Fruit fly (Drosophila melanogaster): ENCODE data around the gene vret.

The vret gene

dm6 chr3R:22745432-22745831, at the start of gene vret, which contains the start of gene HP1c:
Gene vret (minus strand): TSS chr3R:22745581.
Gene HP1c (plus strand): TSS chr3R:22745620.
- no peak for TF ChIP-seq CG6792 (GFP tag; optimal IDR thresholded peaks at IDR 0.05)
- TF ChIP-seq Gug (GFP tag; IDR thresholded peaks at IDR 0.05), result no peak
- no peak for TF ChIP-seq Met (GFP tag; optimal IDR thresholded peaks at IDR 0.05)
- TF ChIP-seq dsx (GFP tag; optimal IDR thresholded peaks at IDR 0.05; ENCODE audit: poor library complexity, severe bottlenecking), result no peak
- no peak for TF ChIP-seq CG8319 (GFP tag; optimal IDR thresholded peaks at IDR 0.05)
- TF ChIP-seq Lpt (GFP tag; optimal IDR thresholded peaks at IDR 0.05), result no peak
- TF ChIP-seq pdm3 (GFP tag; optimal IDR thresholded peaks at IDR 0.05), result no peak
- TF ChIP-seq CG11902 (GFP tag; optimal IDR thresholded peaks at IDR 0.05), result no peak
- TF ChIP-seq Sox14 (GFP tag; optimal IDR thresholded peaks at IDR 0.05), result no peak
- TF ChIP-seq Sox102F (GFP tag; optimal IDR thresholded peaks at IDR 0.05), result no peak
- TF ChIP-seq CG8119 (GFP tag; IDR thresholded peaks at IDR 0.05), result no peak
- TF ChIP-seq CG4318 (GFP tag; optimal IDR thresholded peaks at IDR 0.05), result no peak
- no peak for TF ChIP-seq Sox15 (GFP tag; optimal IDR thresholded peaks at IDR 0.05)
- TF ChIP-seq svp (GFP tag), result no peak
- no peak for TF ChIP-seq achi (GFP tag; optimal IDR thresholded peaks at IDR 0.05)
- no peak for TF ChIP-seq Smox (GFP tag; optimal IDR thresholded peaks at IDR 0.05)
- no peak for TF ChIP-seq CG16779 (tag; optimal IDR thresholded peaks at IDR 0.05)

DNA sequence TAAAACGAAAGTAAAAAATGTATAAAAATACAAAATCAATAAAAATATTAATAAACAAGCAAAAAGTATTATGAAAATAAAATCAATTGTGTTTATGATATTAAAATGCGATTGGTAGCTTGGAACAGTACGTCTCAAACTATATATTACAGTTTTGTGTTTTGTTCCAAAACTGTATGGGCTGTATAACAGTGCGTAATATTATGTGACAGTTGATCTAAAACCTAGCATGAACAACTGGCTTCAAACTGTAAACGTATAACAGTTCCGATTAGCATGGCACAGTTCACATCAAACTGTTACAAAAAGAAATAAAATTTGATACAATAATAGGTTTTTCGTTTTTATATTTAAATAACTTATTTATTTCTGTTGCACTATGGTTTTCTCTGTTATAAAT, 48.6 kb upstream of the vret start:
- TF ChIP-seq svp (GFP tag), result peak; percentile 27
- TF ChIP-seq Met (GFP tag; optimal IDR thresholded peaks at IDR 0.05), result no peak

DNA sequence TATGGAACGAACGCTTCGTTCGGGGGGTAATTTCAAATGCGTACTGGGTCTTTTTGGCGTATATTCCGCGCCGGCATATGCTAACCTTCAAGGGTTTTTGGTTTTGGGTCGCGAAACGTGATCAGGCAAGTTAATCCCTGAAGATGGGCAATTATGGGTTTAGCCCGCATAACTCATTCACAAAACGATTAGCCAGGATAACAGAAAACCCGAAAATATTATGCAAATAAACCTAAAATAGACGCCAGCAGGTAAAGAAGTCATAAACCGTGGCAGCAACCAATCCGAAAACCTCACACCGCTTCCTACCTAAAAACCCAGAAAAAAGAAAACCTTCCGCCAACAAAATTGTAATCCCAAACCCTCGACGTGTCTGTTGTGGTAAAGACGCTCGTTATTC, 43.7 kb upstream of the vret start:
- TF ChIP-seq net (GFP tag; optimal IDR thresholded peaks at IDR 0.05) (no peak), Ets96B (tag; optimal IDR thresholded peaks at IDR 0.05) (no peak)

DNA sequence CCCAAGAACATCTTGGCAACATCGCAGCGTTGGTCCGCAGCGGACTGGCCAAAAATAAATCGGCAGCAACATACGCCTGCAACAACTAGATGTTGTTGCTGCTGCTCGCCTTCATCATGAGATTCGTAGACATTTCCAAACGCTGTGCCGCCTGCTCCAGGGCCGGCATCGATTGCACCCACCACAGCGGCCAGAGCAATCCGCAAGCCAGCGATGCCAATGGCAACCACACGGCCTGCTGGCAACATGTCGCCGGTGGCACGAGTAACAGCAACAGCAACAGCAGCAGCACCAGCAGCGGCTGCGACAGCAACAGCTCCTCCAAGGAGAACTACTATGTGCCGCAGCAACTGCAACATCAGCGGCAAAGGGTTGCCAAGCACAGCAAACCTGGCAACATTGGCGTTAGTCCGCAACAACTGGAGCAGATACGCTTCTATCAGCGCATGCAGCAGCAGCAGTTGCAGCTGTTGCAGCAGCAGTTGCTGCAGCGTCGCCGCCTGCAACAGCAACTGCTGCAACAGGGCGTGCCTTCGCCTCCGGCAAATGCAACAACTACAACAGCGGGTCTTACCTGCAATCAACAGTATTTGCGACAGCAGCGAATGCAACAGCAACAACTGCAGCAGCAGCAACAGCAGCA, 39.4 kb upstream of the vret start:
- TF ChIP-seq Blimp-1 (GFP tag; optimal IDR thresholded peaks at IDR 0.05) (no peak), CG10631 (GFP tag; optimal IDR thresholded peaks at IDR 0.05) (no peak), CG3919 (GFP tag; optimal IDR thresholded peaks at IDR 0.05) (peak; percentile 79)

dm6 chr3R:22781412-22781811, 36.0 kb upstream of the vret start:
- TF ChIP-seq CG8319 (GFP tag; optimal IDR thresholded peaks at IDR 0.05), result no peak
- TF ChIP-seq pdm3 (GFP tag; optimal IDR thresholded peaks at IDR 0.05), result peak; percentile 11
- TF ChIP-seq CG6808 (GFP tag; optimal IDR thresholded peaks at IDR 0.05), result no peak
- peak; percentile 7 for TF ChIP-seq CG6792 (GFP tag; optimal IDR thresholded peaks at IDR 0.05)
- peak; percentile 73 for TF ChIP-seq CG8119 (GFP tag; IDR thresholded peaks at IDR 0.05)
- peak; percentile 35 for TF ChIP-seq Sox14 (GFP tag; optimal IDR thresholded peaks at IDR 0.05)
- peak; percentile 78; the same call in 2 of the 3 replicates for TF ChIP-seq eg (GFP tag; IDR thresholded peaks at IDR 0.05)
- TF ChIP-seq Sox15 (GFP tag; optimal IDR thresholded peaks at IDR 0.05), result no peak
- TF ChIP-seq Ets96B (tag; optimal IDR thresholded peaks at IDR 0.05), result peak; percentile 7
- TF ChIP-seq CG11294 (GFP tag; IDR thresholded peaks at IDR 0.05), result peak; percentile 59; the same call in 1 of the 2 replicates
- TF ChIP-seq CG6276 (GFP tag; optimal IDR thresholded peaks at IDR 0.05), result peak; percentile 54
- TF ChIP-seq vri (GFP tag; optimal IDR thresholded peaks at IDR 0.05), result peak; percentile 63
- peak; percentile 71 for TF ChIP-seq dsx (GFP tag; optimal IDR thresholded peaks at IDR 0.05; ENCODE audit: poor library complexity, severe bottlenecking)
- peak; percentile 17 to 49 for TF ChIP-seq ss (GFP tag; optimal IDR thresholded peaks at IDR 0.05)
- TF ChIP-seq fd59A (GFP tag; optimal IDR thresholded peaks at IDR 0.05), result no peak
- no peak for TF ChIP-seq fkh (GFP tag; optimal IDR thresholded peaks at IDR 0.05)
- TF ChIP-seq fd85E (GFP tag; optimal IDR thresholded peaks at IDR 0.05), result peak; percentile 79
- TF ChIP-seq Eip75B (GFP tag; optimal IDR thresholded peaks at IDR 0.05), result peak; percentile 6
- peak; percentile 33 for TF ChIP-seq Smox (GFP tag; optimal IDR thresholded peaks at IDR 0.05)
- no peak for TF ChIP-seq CG1621 (tag; optimal IDR thresholded peaks at IDR 0.05)
- TF ChIP-seq Blimp-1 (GFP tag; optimal IDR thresholded peaks at IDR 0.05), result no peak
- peak; percentile 87 for TF ChIP-seq Eip93F (GFP tag; optimal IDR thresholded peaks at IDR 0.05)
- TF ChIP-seq Hr4 (GFP tag; optimal IDR thresholded peaks at IDR 0.05), result no peak
- peak; percentile 32 for TF ChIP-seq achi (GFP tag; optimal IDR thresholded peaks at IDR 0.05)
- peak; percentile 74 for TF ChIP-seq Sox102F (GFP tag; optimal IDR thresholded peaks at IDR 0.05)
- TF ChIP-seq acj6 (GFP tag; optimal IDR thresholded peaks at IDR 0.05), result no peak
- TF ChIP-seq Eip78C (GFP tag), result peak; percentile 76
- peak; percentile 42 for TF ChIP-seq topi (GFP tag; optimal IDR thresholded peaks at IDR 0.05)
- TF ChIP-seq Met (GFP tag; optimal IDR thresholded peaks at IDR 0.05), result no peak
- peak; percentile 42 for TF ChIP-seq CG3919 (GFP tag; optimal IDR thresholded peaks at IDR 0.05)
- TF ChIP-seq spab (GFP tag; optimal IDR thresholded peaks at IDR 0.05), result no peak
- TF ChIP-seq CG32006 (GFP tag; optimal IDR thresholded peaks at IDR 0.05), result peak; percentile 7
- TF ChIP-seq CG6854 (GFP tag; optimal IDR thresholded peaks at IDR 0.05), result peak; percentile 58
